Worm (Caenorhabditis elegans) whole organism, early embryonic: ENCODE data around the gene spon-1.

Source experiments
- ama-1 ChIP-seq: fragments of 150-350 bp; optimal IDR thresholded peaks from 2 replicates; lab custom pipeline; 2014
- pes-1 ChIP-seq: fragments of 200-800 bp; sonication (Bioruptor generic); IDR thresholded peaks from 2 replicates; pipeline ENCODE4 v1.3.6; 2022; ENCODE audit warnings: missing genetic modification reagents, missing genetic modification characterization, missing compliant biosample characterization
- scrt-1 ChIP-seq: fragments of 200-800 bp; sonication (Bioruptor generic); IDR thresholded peaks from 2 replicates; pipeline ENCODE4 v1.3.6; 2022; ENCODE audit warnings: missing genetic modification characterization, missing compliant biosample characterization

ce11 chrII:7122661-7123418 is 6.5 kb downstream of the spon-1 start, which contains the start of gene F10E7.11:
- TF ChIP-seq ama-1 (no peak), pes-1 (GFP tag; lab: Robert Waterston, UW) (no peak), scrt-1 (GFP tag; lab: Robert Waterston, UW) (no peak)
